Fruit fly (Drosophila melanogaster) whole organism, embryonic: ENCODE results near the gene isoQC.
A peak's percentile ranks its signal among the peaks of the same experiment; 100 is the strongest.

Source experiments
- CG10431 ChIP-seq: fragments of 200-800 bp; sonication (Bioruptor generic); optimal IDR thresholded peaks from 3 replicates; lab custom pipeline; 2018; ENCODE audit warnings: missing biosample characterization, mild to moderate bottlenecking, missing genetic modification characterization
- CG11093 ChIP-seq: fragments of 200-800 bp; sonication (Bioruptor generic); IDR thresholded peaks from 3 replicates; pipeline ENCODE4 v1.3.6; 2022; ENCODE audit warnings: missing biosample characterization, missing genetic modification characterization
- CG12155 ChIP-seq: fragments of 200-800 bp; sonication (Bioruptor generic); optimal IDR thresholded peaks from 3 replicates; lab custom pipeline; 2016; ENCODE audit warnings: missing biosample characterization, missing genetic modification characterization
- CG15696 ChIP-seq: fragments of 200-800 bp; sonication (Bioruptor generic); optimal IDR thresholded peaks from 2 replicates; lab custom pipeline; 2019; ENCODE audit warnings: missing biosample characterization, mild to moderate bottlenecking, missing genetic modification characterization, moderate library complexity
- CG17829 ChIP-seq: fragments of 200-800 bp; optimal IDR thresholded peaks from 2 replicates; lab custom pipeline; 2019; ENCODE audit warnings: missing biosample characterization, mild to moderate bottlenecking, missing genetic modification characterization, moderate library complexity
- CG1792 ChIP-seq: fragments of 200-800 bp; sonication (Bioruptor generic); optimal IDR thresholded peaks from 2 replicates; lab custom pipeline; 2016; ENCODE audit warnings: missing biosample characterization, missing genetic modification characterization
- CG2712 ChIP-seq: fragments of 200-800 bp; optimal IDR thresholded peaks from 3 replicates; lab custom pipeline; 2019; ENCODE audit warnings: missing biosample characterization, mild to moderate bottlenecking, missing genetic modification characterization, moderate library complexity
- CG3065 ChIP-seq: fragments of 200-800 bp; sonication (Bioruptor generic); optimal IDR thresholded peaks from 2 replicates; lab custom pipeline; 2016; ENCODE audit warnings: missing biosample characterization, missing genetic modification characterization
- CG31224 ChIP-seq: fragments of 200-800 bp; sonication (Bioruptor generic); IDR thresholded peaks from 2 replicates; pipeline ENCODE4 v1.3.6; 2022; ENCODE audit warnings: missing biosample characterization, missing genetic modification characterization
- CG34376 ChIP-seq: fragments of 200-800 bp; sonication (Bioruptor generic); optimal IDR thresholded peaks from 2 replicates; lab custom pipeline; 2018; ENCODE audit warnings: missing biosample characterization, mild to moderate bottlenecking, missing genetic modification characterization
- CG5245 ChIP-seq: fragments of 200-800 bp; sonication (Bioruptor generic); optimal IDR thresholded peaks from 3 replicates; lab custom pipeline; 2016; ENCODE audit warnings: missing biosample characterization, missing genetic modification characterization
- CG7963 ChIP-seq: fragments of 200-800 bp; sonication (Bioruptor generic); IDR thresholded peaks from 3 replicates; pipeline ENCODE4 v1.3.6; 2022; ENCODE audit warnings: missing biosample characterization, missing genetic modification characterization; ENCODE audit not compliant: partially characterized antibody
- CG8388 ChIP-seq: fragments of 200-800 bp; sonication (Bioruptor generic); optimal IDR thresholded peaks from 2 replicates; lab custom pipeline; 2019; ENCODE audit warnings: missing biosample characterization, mild to moderate bottlenecking, missing genetic modification characterization, moderate library complexity
- CG8924 ChIP-seq: fragments of 200-800 bp; optimal IDR thresholded peaks from 3 replicates; lab custom pipeline; 2019; ENCODE audit warnings: missing biosample characterization, mild to moderate bottlenecking, missing genetic modification characterization, moderate library complexity
- D19A ChIP-seq: fragments of 200-800 bp; optimal IDR thresholded peaks from 3 replicates; lab custom pipeline; 2019; ENCODE audit warnings: missing biosample characterization, mild to moderate bottlenecking, missing genetic modification characterization, moderate library complexity
- D19B ChIP-seq: fragments of 200-800 bp; sonication (Bioruptor generic); optimal IDR thresholded peaks from 2 replicates; lab custom pipeline; 2017; ENCODE audit warnings: missing biosample characterization, mild to moderate bottlenecking, missing genetic modification characterization
- Deaf1 ChIP-seq: fragments of 200-800 bp; optimal IDR thresholded peaks from 3 replicates; lab custom pipeline; 2019; ENCODE audit warnings: missing biosample characterization, mild to moderate bottlenecking, missing genetic modification characterization, moderate library complexity
- H15 ChIP-seq: fragments of 200-800 bp; sonication (Bioruptor generic); IDR thresholded peaks from 3 replicates; pipeline ENCODE4 v1.3.6; 2022; ENCODE audit warnings: missing biosample characterization, missing genetic modification characterization
- MTF-1 ChIP-seq: fragments of 200-800 bp; sonication (Bioruptor generic); optimal IDR thresholded peaks from 2 replicates; lab custom pipeline; 2018; ENCODE audit warnings: missing biosample characterization, mild to moderate bottlenecking, missing genetic modification characterization, borderline replicate concordance
- Mes4 ChIP-seq: fragments of 200-800 bp; sonication (Bioruptor generic); optimal IDR thresholded peaks from 2 replicates; lab custom pipeline; 2016; ENCODE audit warnings: missing biosample characterization, missing genetic modification characterization
- NFAT ChIP-seq: fragments of 200-800 bp; sonication (Bioruptor generic); IDR thresholded peaks from 2 replicates; pipeline ENCODE4 v1.3.6; 2022; ENCODE audit warnings: missing biosample characterization, missing genetic modification characterization
- Nf-YC ChIP-seq: fragments of 200-800 bp; optimal IDR thresholded peaks from 3 replicates; lab custom pipeline; 2019; ENCODE audit warnings: missing biosample characterization, mild to moderate bottlenecking, missing genetic modification characterization, moderate library complexity
- Oaz ChIP-seq: fragments of 200-800 bp; sonication (Bioruptor generic); IDR thresholded peaks from 2 replicates; pipeline ENCODE4 v1.3.6; 2022; ENCODE audit warnings: missing biosample characterization, missing genetic modification characterization
- aop ChIP-seq: fragments of 200-800 bp; sonication (Bioruptor generic); IDR thresholded peaks from 2 replicates; pipeline ENCODE4 v1.3.6; 2022; ENCODE audit warnings: missing biosample characterization, missing genetic modification characterization
- cg ChIP-seq: fragments of 200-800 bp; sonication (Bioruptor generic); optimal IDR thresholded peaks from 3 replicates; lab custom pipeline; 2019; ENCODE audit warnings: missing biosample characterization, mild to moderate bottlenecking, missing genetic modification characterization, moderate library complexity
- corto ChIP-seq: fragments of 200-800 bp; sonication (Bioruptor generic); optimal IDR thresholded peaks from 2 replicates; lab custom pipeline; 2016; ENCODE audit warnings: missing biosample characterization, mild to moderate bottlenecking, missing genetic modification characterization, moderate library complexity
- exex ChIP-seq: fragments of 200-800 bp; sonication (Bioruptor generic); optimal IDR thresholded peaks from 4 replicates; lab custom pipeline; 2018; ENCODE audit warnings: missing biosample characterization, mild to moderate bottlenecking, missing genetic modification characterization, moderate library complexity
- fd96Cb ChIP-seq: fragments of 200-800 bp; sonication (Bioruptor generic); optimal IDR thresholded peaks from 2 replicates; lab custom pipeline; 2018; ENCODE audit warnings: missing biosample characterization, mild to moderate bottlenecking, missing genetic modification characterization, moderate library complexity
- gcm ChIP-seq: fragments of 200-800 bp; sonication (Bioruptor generic); optimal IDR thresholded peaks from 2 replicates; lab custom pipeline; 2019; ENCODE audit warnings: missing biosample characterization, mild to moderate bottlenecking, missing genetic modification characterization, moderate library complexity
- gem ChIP-seq: fragments of 200-800 bp; sonication (Bioruptor generic); optimal IDR thresholded peaks from 2 replicates; lab custom pipeline; 2019; ENCODE audit warnings: missing biosample characterization, mild to moderate bottlenecking, missing genetic modification characterization, moderate library complexity
- grn ChIP-seq: fragments of 200-800 bp; sonication (Bioruptor generic); optimal IDR thresholded peaks from 3 replicates; lab custom pipeline; 2017; ENCODE audit warnings: missing biosample characterization, missing genetic modification characterization
- her ChIP-seq: fragments of 200-800 bp; sonication (Bioruptor generic); optimal IDR thresholded peaks from 2 replicates; lab custom pipeline; 2016; ENCODE audit warnings: missing biosample characterization, missing genetic modification characterization
- ken ChIP-seq: fragments of 200-800 bp; sonication (Bioruptor generic); IDR thresholded peaks from 3 replicates; pipeline ENCODE4 v1.3.6; 2022; ENCODE audit warnings: missing biosample characterization, missing genetic modification characterization
- maf-S ChIP-seq: fragments of 200-800 bp; sonication (Bioruptor generic); optimal IDR thresholded peaks from 2 replicates; lab custom pipeline; 2016; ENCODE audit warnings: missing biosample characterization, missing genetic modification characterization
- mam ChIP-seq: fragments of 200-800 bp; sonication (Bioruptor generic); optimal IDR thresholded peaks from 3 replicates; lab custom pipeline; 2016; ENCODE audit warnings: missing biosample characterization, missing genetic modification characterization
- schlank ChIP-seq: fragments of 200-800 bp; sonication (Bioruptor generic); optimal IDR thresholded peaks from 2 replicates; lab custom pipeline; 2018; ENCODE audit warnings: missing biosample characterization, mild to moderate bottlenecking, missing genetic modification characterization
- sens-2 ChIP-seq: fragments of 200-800 bp; sonication (Bioruptor generic); IDR thresholded peaks from 2 replicates; pipeline ENCODE4 v1.3.6; 2022; ENCODE audit warnings: missing biosample characterization, missing genetic modification characterization
- sima ChIP-seq: fragments of 200-800 bp; sonication (Bioruptor generic); optimal IDR thresholded peaks from 2 replicates; lab custom pipeline; 2016; ENCODE audit warnings: missing biosample characterization, missing genetic modification characterization
- sug ChIP-seq: fragments of 200-800 bp; optimal IDR thresholded peaks from 2 replicates; lab custom pipeline; 2019; ENCODE audit warnings: missing biosample characterization, mild to moderate bottlenecking, missing genetic modification characterization, moderate library complexity

The isoQC gene

dm6 chr3L:20452813-20453682 lies 21.2 kb upstream of the isoQC start, which contains the start of gene CG5199 (continued):
- TF ChIP-seq D19B (GFP tag; lab: Kevin White, UChicago) (peak; percentile 89), Oaz (no peak), CG31224 (peak; percentile 42; the same call in 1 of the 2 replicates), CG7963 (GFP tag; lab: Robert Waterston, UW) (peak; percentile 59; the same call in 2 of the 3 replicates), cg (GFP tag; lab: Kevin White, UChicago) (no peak), CG5245 (no peak), CG15696 (peak; percentile 75), Nf-YC (tag; lab: Kevin White, UChicago) (peak; percentile 75), CG2712 (peak; percentile 85), corto (GFP tag; lab: Kevin White, UChicago) (no peak), CG10431 (GFP tag; lab: Kevin White, UChicago) (no peak), fd96Cb (peak; percentile 76), Deaf1 (tag; lab: Kevin White, UChicago) (no peak), ken (GFP tag; lab: Robert Waterston, UW) (0 out of 3 replicates have a peak, but pooled peaks have one; percentile 18), gem (tag; lab: Kevin White, UChicago) (peak; percentile 91), mam (GFP tag; lab: Kevin White, UChicago) (peak; percentile 82), CG3065 (GFP tag; lab: Kevin White, UChicago) (no peak)

dm6 chr3L:20460383-20460782 lies 13.9 kb upstream of the isoQC start, which contains the start of gene mag:
Gene mag (plus strand): TSS chr3L:20460683.
- no peak for TF ChIP-seq schlank (tag; lab: Kevin White, UChicago)
- no peak for TF ChIP-seq H15 (GFP tag; lab: Robert Waterston, UW)
- TF ChIP-seq CG17829 (tag; lab: Kevin White, UChicago): no peak
- TF ChIP-seq CG8924 (tag; lab: Kevin White, UChicago): no peak
- TF ChIP-seq MTF-1: no peak
- TF ChIP-seq aop (GFP tag; lab: Robert Waterston, UW): no peak
- no peak for TF ChIP-seq CG1792
- no peak for TF ChIP-seq CG11093 (GFP tag; lab: Robert Waterston, UW)
- TF ChIP-seq NFAT: no peak
- TF ChIP-seq sima: no peak

- TF ChIP-seq D19A (tag; lab: Kevin White, UChicago) (peak; percentile 37), gcm (GFP tag; lab: Kevin White, UChicago) (no peak), CG12155 (no peak), sens-2 (GFP tag; lab: Robert Waterston, UW) (0 out of 2 replicates have a peak, but pooled peaks have one; percentile 20), cg (GFP tag; lab: Kevin White, UChicago) (no peak), exex (peak; percentile 99), CG34376 (GFP tag; lab: Kevin White, UChicago) (peak; percentile 25), CG8388 (peak; percentile 16), maf-S (GFP tag; lab: Kevin White, UChicago) (no peak), Mes4 (GFP tag; lab: Kevin White, UChicago) (no peak), sug (tag; lab: Kevin White, UChicago) (peak; percentile 45), grn (GFP tag; lab: Kevin White, UChicago) (peak; percentile 49), her (no peak)
- TF ChIP-seq, all 482 proteins: peak for 7
Observed at dm6 chr3L:20462391-20462790, 11.9 kb upstream of the isoQC start.
